Worm (Caenorhabditis elegans): Measurements from ENCODE around the gene C05D11.13.
A peak's percentile ranks its signal among the peaks of the same experiment; 100 is the strongest.

C05D11.13 gene

DNA sequence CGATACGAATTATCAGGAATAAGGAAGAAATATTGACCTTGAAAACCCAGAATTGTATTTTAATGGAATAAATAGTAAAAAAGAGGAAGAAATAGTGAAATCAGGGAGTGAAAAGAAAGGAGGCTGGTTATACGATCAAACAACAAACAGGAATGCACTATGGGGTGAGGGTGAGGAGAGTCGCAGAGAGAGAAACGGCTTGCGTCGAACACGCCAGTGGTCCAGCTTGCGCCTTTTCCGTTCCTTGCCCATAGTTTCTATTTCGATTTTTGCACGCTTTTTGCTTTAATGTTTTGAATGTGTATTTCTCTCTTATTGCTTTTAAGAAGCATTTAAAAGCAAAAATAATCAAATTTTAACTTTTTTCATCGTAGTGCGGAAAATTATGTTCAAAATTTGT is 9.3 kb upstream of the C05D11.13 start:
- TF ChIP-seq pha-4 (tag; optimal IDR thresholded peaks at IDR 0.05) (peak; percentile 75), nhr-2 (tag; optimal IDR thresholded peaks at IDR 0.05) (no peak), lsy-2 (tag; optimal IDR thresholded peaks at IDR 0.05) (peak; percentile 82), cnd-1 (tag; optimal IDR thresholded peaks at IDR 0.05) (peak; percentile 72), unc-120 (tag; optimal IDR thresholded peaks at IDR 0.05; ENCODE audit: poor library complexity, severe bottlenecking) (peak; percentile 67), hlh-1 (tag; optimal IDR thresholded peaks at IDR 0.05) (peak; percentile 37), ham-2 (GFP tag; optimal IDR thresholded peaks at IDR 0.05) (peak; percentile 75), mab-5 (tag; optimal IDR thresholded peaks at IDR 0.05) (no peak), drap-1 (GFP tag; optimal IDR thresholded peaks at IDR 0.05) (peak; percentile 63), zip-8 (tag; optimal IDR thresholded peaks at IDR 0.05) (no peak), snpc-4 (tag; optimal IDR thresholded peaks at IDR 0.05) (no peak), nhr-28 (tag; optimal IDR thresholded peaks at IDR 0.05) (no peak), ceh-83 (GFP tag; optimal IDR thresholded peaks at IDR 0.05) (peak; percentile 51), ceh-39 (tag; optimal IDR thresholded peaks at IDR 0.05) (no peak), blmp-1 (tag; optimal IDR thresholded peaks at IDR 0.05) (peak; percentile 51), ztf-11 (tag; optimal IDR thresholded peaks at IDR 0.05) (peak; percentile 41), sem-2 (GFP tag; optimal IDR thresholded peaks at IDR 0.05) (peak; percentile 11), flh-1 (GFP tag; optimal IDR thresholded peaks at IDR 0.05) (peak; percentile 6), elt-3 (tag; optimal IDR thresholded peaks at IDR 0.05) (no peak), M03D4.4 (tag; optimal IDR thresholded peaks at IDR 0.05) (peak; percentile 78), nhr-76 (tag; optimal IDR thresholded peaks at IDR 0.05) (no peak), elt-1 (tag; optimal IDR thresholded peaks at IDR 0.05; ENCODE audit: borderline replicate concordance, insufficient read depth) (peak; percentile 35), lin-32 (GFP tag; optimal IDR thresholded peaks at IDR 0.05) (no peak), nhr-237 (tag; optimal IDR thresholded peaks at IDR 0.05) (peak; percentile 85), bed-3 (GFP tag; optimal IDR thresholded peaks at IDR 0.05) (peak; percentile 5), tbx-8 (GFP tag; optimal IDR thresholded peaks at IDR 0.05) (no peak), unc-39 (tag; optimal IDR thresholded peaks at IDR 0.05) (no peak), mls-2 (tag; optimal IDR thresholded peaks at IDR 0.05) (peak; percentile 81), unc-62 (GFP tag; optimal IDR thresholded peaks at IDR 0.05) (no peak), lin-13 (tag; optimal IDR thresholded peaks at IDR 0.05) (peak; percentile 83), ceh-43 (GFP tag; optimal IDR thresholded peaks at IDR 0.05) (peak; percentile 7), mep-1 (tag; optimal IDR thresholded peaks at IDR 0.05) (peak; percentile 89), ces-1 (GFP tag; optimal IDR thresholded peaks at IDR 0.05) (peak; percentile 25), nhr-12 (tag; optimal IDR thresholded peaks at IDR 0.05) (no peak), sptf-1 (tag; optimal IDR thresholded peaks at IDR 0.05) (peak; percentile 86)

- no peak for TF ChIP-seq bed-3 (GFP tag; optimal IDR thresholded peaks at IDR 0.05)
- peak; percentile 24 for TF ChIP-seq lsy-2 (tag; optimal IDR thresholded peaks at IDR 0.05)
- no peak for TF ChIP-seq drap-1 (GFP tag; optimal IDR thresholded peaks at IDR 0.05)
- TF ChIP-seq hlh-1 (tag; optimal IDR thresholded peaks at IDR 0.05): peak; percentile 63
- no peak for TF ChIP-seq cnd-1 (tag; optimal IDR thresholded peaks at IDR 0.05)
- peak; percentile 65 for TF ChIP-seq mep-1 (tag; optimal IDR thresholded peaks at IDR 0.05)
- peak; percentile 47 for TF ChIP-seq ceh-39 (tag; optimal IDR thresholded peaks at IDR 0.05)
- peak; percentile 17 for TF ChIP-seq lin-13 (tag; optimal IDR thresholded peaks at IDR 0.05)
Observed at ce11 chrIII:6452683-6453082, 8.3 kb upstream of the C05D11.13 start.

ce11 chrIII:6452278-6452677 is 7.9 kb upstream of the C05D11.13 start, which contains the start of gene set-1:
Gene set-1 (minus strand): TSS chrIII:6452378.
- TF ChIP-seq mls-2 (tag; optimal IDR thresholded peaks at IDR 0.05) (no peak), lin-32 (GFP tag; optimal IDR thresholded peaks at IDR 0.05) (no peak), pha-4 (tag; optimal IDR thresholded peaks at IDR 0.05) (no peak), nhr-237 (tag; optimal IDR thresholded peaks at IDR 0.05) (no peak), unc-62 (GFP tag; optimal IDR thresholded peaks at IDR 0.05) (no peak), sptf-1 (tag; optimal IDR thresholded peaks at IDR 0.05) (no peak), cnd-1 (tag; optimal IDR thresholded peaks at IDR 0.05) (no peak), nhr-76 (tag; optimal IDR thresholded peaks at IDR 0.05) (no peak), nhr-12 (tag; optimal IDR thresholded peaks at IDR 0.05) (no peak), tbx-8 (GFP tag; optimal IDR thresholded peaks at IDR 0.05) (no peak), snpc-4 (tag; optimal IDR thresholded peaks at IDR 0.05) (no peak), lin-13 (tag; optimal IDR thresholded peaks at IDR 0.05) (no peak), ham-2 (GFP tag; optimal IDR thresholded peaks at IDR 0.05) (no peak)

DNA sequence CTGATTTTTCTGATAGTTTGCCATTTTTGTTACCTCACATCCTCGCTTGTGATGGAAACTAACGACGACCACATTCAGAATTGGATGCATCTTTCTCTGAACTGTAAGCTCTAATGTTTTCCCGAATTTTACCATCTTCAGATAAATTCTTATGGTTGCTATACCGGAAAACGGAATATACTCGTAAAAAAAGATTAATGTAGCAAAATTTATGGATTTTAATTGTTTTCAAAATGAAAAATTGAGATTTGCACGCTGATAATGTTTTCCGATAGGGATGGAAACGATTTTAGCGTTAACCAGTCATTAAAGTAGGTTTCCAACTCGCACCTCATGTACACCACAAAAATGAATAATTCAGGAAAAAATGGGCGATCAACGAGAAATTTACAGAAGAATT is 6.2 kb upstream of the C05D11.13 start, which contains the start of gene T26A5.6:
Gene T26A5.6, minus strand, starts transcription at position 101 of the 400 bp plus-strand sequence.
- TF ChIP-seq blmp-1 (tag; optimal IDR thresholded peaks at IDR 0.05) (no peak), ceh-39 (tag; optimal IDR thresholded peaks at IDR 0.05) (no peak), nhr-2 (tag; optimal IDR thresholded peaks at IDR 0.05) (no peak), ces-1 (GFP tag; optimal IDR thresholded peaks at IDR 0.05) (no peak)

Measured in whole organism, mixed stage, embryonic.